Worm (Caenorhabditis elegans): Measurements from ENCODE around the gene nkb-3.

nkb-3 gene

ce11 chrX:13755469-13755868 is 14.9 kb downstream of the nkb-3 start, which contains the start of gene aakb-1:
aakb-1 (plus strand) TSS chrX:13755769.
- no peak for TF ChIP-seq nhr-25 (tag; optimal IDR thresholded peaks at IDR 0.05; ENCODE audit: borderline replicate concordance, insufficient read depth)

DNA sequence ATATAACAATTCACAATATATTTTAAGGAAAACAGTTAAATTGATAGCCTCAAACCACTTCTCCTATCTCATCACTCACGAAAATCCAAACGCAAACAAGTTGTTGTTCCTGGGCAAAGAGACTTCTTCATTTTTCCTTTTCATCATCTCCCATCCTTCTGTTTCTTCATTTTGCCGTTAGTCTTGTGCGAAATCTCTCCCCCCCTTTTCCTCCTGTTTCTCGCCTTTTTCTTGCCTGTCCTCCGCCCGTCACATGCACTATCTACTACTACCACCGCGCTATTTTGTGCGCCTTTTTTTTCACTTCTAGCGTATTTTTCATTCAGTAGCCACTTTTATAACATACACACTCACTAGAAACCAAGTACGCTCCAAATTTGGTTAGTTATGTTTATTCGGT is 15.9 kb downstream of the nkb-3 start:
- TF ChIP-seq sdz-12 (GFP tag; optimal IDR thresholded peaks at IDR 0.05) (no peak), T26A8.4 (GFP tag; IDR thresholded peaks at IDR 0.05) (no peak), daf-8 (GFP tag; IDR thresholded peaks at IDR 0.05) (no peak), hmg-1.1 (GFP tag; IDR thresholded peaks at IDR 0.05) (0 out of 2 replicates have a peak, but pooled peaks have one; percentile 28), lin-1 (GFP tag; IDR thresholded peaks at IDR 0.05) (no peak), T20F7.1 (GFP tag; optimal IDR thresholded peaks at IDR 0.05) (no peak), nhr-11 (tag; optimal IDR thresholded peaks at IDR 0.05) (peak; percentile 40), zip-2 (tag; optimal IDR thresholded peaks at IDR 0.05) (no peak), dve-1 (tag; optimal IDR thresholded peaks at IDR 0.05; ENCODE audit: insufficient read depth) (no peak), ceh-82 (tag; optimal IDR thresholded peaks at IDR 0.05) (no peak), lsy-2 (tag; optimal IDR thresholded peaks at IDR 0.05) (peak in 1 of 2 experiments; percentile 32), mdl-1 (tag; optimal IDR thresholded peaks at IDR 0.05) (peak in 1 of 2 experiments; percentile 62), lin-29 (GFP tag; IDR thresholded peaks at IDR 0.05) (no peak), hlh-11 (tag; optimal IDR thresholded peaks at IDR 0.05) (peak; percentile 56), mxl-3 (GFP tag; optimal IDR thresholded peaks at IDR 0.05) (peak; percentile 29), daf-16 (GFP tag; optimal IDR thresholded peaks at IDR 0.05) (peak in 1 of 2 experiments; percentile 61), daf-16 (tag; optimal IDR thresholded peaks at IDR 0.05) (no peak), nhr-28 (tag; optimal IDR thresholded peaks at IDR 0.05) (peak; percentile 74), daf-19 (GFP tag; conservative IDR thresholded peaks at IDR 0.05) (no peak), mep-1 (tag; optimal IDR thresholded peaks at IDR 0.05) (peak; percentile 49), hlh-30 (tag; optimal IDR thresholded peaks at IDR 0.05; ENCODE audit: insufficient read depth) (peak; percentile 87), tag-97 (GFP tag; IDR thresholded peaks at IDR 0.05) (no peak), dmd-6 (GFP tag; IDR thresholded peaks at IDR 0.05) (peak; percentile 27; the same call in 1 of the 2 replicates), unc-62 (GFP tag; optimal IDR thresholded peaks at IDR 0.05 in 1 of 2) (no peak), unc-62 (tag; optimal IDR thresholded peaks at IDR 0.05) (no peak), fos-1 (tag; optimal IDR thresholded peaks at IDR 0.05) (no peak), nhr-48 (tag; optimal IDR thresholded peaks at IDR 0.05) (no peak)

ce11 chrX:13752822-13753581 is 17.4 kb downstream of the nkb-3 start:
- TF ChIP-seq dve-1 (tag; optimal IDR thresholded peaks at IDR 0.05; ENCODE audit: insufficient read depth) = peak; percentile 26
- peak; percentile 24 for TF ChIP-seq hlh-11 (tag; optimal IDR thresholded peaks at IDR 0.05)
- 0 out of 2 replicates have a peak, but pooled peaks have one; percentile 22 for TF ChIP-seq dmd-6 (GFP tag; IDR thresholded peaks at IDR 0.05)
- peak; percentile 26 for TF ChIP-seq mep-1 (tag; optimal IDR thresholded peaks at IDR 0.05)
- TF ChIP-seq unc-39 (tag; optimal IDR thresholded peaks at IDR 0.05) = no peak
- TF ChIP-seq aha-1 (tag) = peak; percentile 58
- TF ChIP-seq tra-1 (GFP tag; IDR thresholded peaks at IDR 0.05) = no peak
- no peak for TF ChIP-seq daf-16 (GFP tag; optimal IDR thresholded peaks at IDR 0.05)
- TF ChIP-seq daf-16 (tag; optimal IDR thresholded peaks at IDR 0.05) = peak; percentile 61

ce11 chrX:13747997-13748396 is 22.4 kb downstream of the nkb-3 start:
- TF ChIP-seq tag-97 (GFP tag; IDR thresholded peaks at IDR 0.05) (no peak), ama-1 (optimal IDR thresholded peaks at IDR 0.05) (no peak), mxl-3 (GFP tag; optimal IDR thresholded peaks at IDR 0.05) (no peak), hlh-30 (tag; optimal IDR thresholded peaks at IDR 0.05; ENCODE audit: insufficient read depth) (peak; percentile 12), nhr-28 (tag; optimal IDR thresholded peaks at IDR 0.05) (peak; percentile 66), lin-29 (GFP tag; IDR thresholded peaks at IDR 0.05) (no peak), php-3 (GFP tag; IDR thresholded peaks at IDR 0.05) (0 out of 2 replicates have a peak, but pooled peaks have one; percentile 14), ztf-11 (tag; optimal IDR thresholded peaks at IDR 0.05) (no peak), tra-1 (GFP tag; IDR thresholded peaks at IDR 0.05) (no peak), ceh-28 (tag; optimal IDR thresholded peaks at IDR 0.05) (no peak), nhr-77 (tag; optimal IDR thresholded peaks at IDR 0.05) (peak; percentile 3), spr-3 (GFP tag; optimal IDR thresholded peaks at IDR 0.05) (no peak), zag-1 (tag; optimal IDR thresholded peaks at IDR 0.05) (no peak), pqm-1 (tag; optimal IDR thresholded peaks at IDR 0.05) (peak; percentile 21), hlh-11 (tag; optimal IDR thresholded peaks at IDR 0.05) (peak; percentile 44), ztf-7 (tag; optimal IDR thresholded peaks at IDR 0.05) (no peak), lin-39 (tag; optimal IDR thresholded peaks at IDR 0.05) (no peak), F26F4.8 (GFP tag; conservative IDR thresholded peaks at IDR 0.05) (no peak), daf-16 (GFP tag; optimal IDR thresholded peaks at IDR 0.05) (no peak), daf-16 (tag; optimal IDR thresholded peaks at IDR 0.05) (peak; percentile 81), jun-1 (tag; optimal IDR thresholded peaks at IDR 0.05) (no peak), F37D6.2 (tag; optimal IDR thresholded peaks at IDR 0.05) (no peak), dmd-6 (GFP tag; IDR thresholded peaks at IDR 0.05) (no peak), T20F7.1 (GFP tag; optimal IDR thresholded peaks at IDR 0.05) (no peak), lsy-2 (tag; optimal IDR thresholded peaks at IDR 0.05) (no peak)
